Fruit fly (Drosophila melanogaster) whole organism: Measurements from ENCODE around the gene gammaTub37C.

Experiments used
- Dll ChIP-seq: fragments of >200 bp; optimal IDR thresholded peaks from 2 replicates; lab custom pipeline; 2017
- pan ChIP-seq: fragments of >200 bp; optimal IDR thresholded peaks from 2 replicates; lab custom pipeline; 2017
- usp ChIP-seq: fragments of >200 bp; optimal IDR thresholded peaks from 2 replicates; lab custom pipeline; 2017; ENCODE audit warnings: missing biosample characterization, missing genetic modification characterization, mixed read lengths

dm6 chr2L:19144115-19144514 is 41.4 kb downstream of the gammaTub37C start:
- no peak for TF ChIP-seq usp (GFP tag; lab: Kevin White, UChicago)
- TF ChIP-seq pan (lab: Kevin White, UChicago) = no peak
- no peak for TF ChIP-seq Dll (lab: Kevin White, UChicago)
